Worm (Caenorhabditis elegans) whole organism, L4 larva: ENCODE results near the gene C15H9.4.

Source experiments
- F10B5.3 ChIP-seq: sonication (generic microtip); optimal IDR thresholded peaks from 2 replicates; lab custom pipeline; 2016; ENCODE audit warnings: mild to moderate bottlenecking, missing genetic modification characterization, missing compliant biosample characterization
- F26F4.8 ChIP-seq: fragments of 200-800 bp; sonication (Bioruptor generic); conservative IDR thresholded peaks from 2 replicates; pipeline ENCODE4 v1.3.6; 2022; ENCODE audit warnings: missing genetic modification characterization, missing compliant biosample characterization
- F44E2.7 ChIP-seq: fragments of 200-800 bp; sonication (Bioruptor generic); IDR thresholded peaks from 2 replicates; pipeline ENCODE4 v2.1.2; 2022; ENCODE audit warnings: missing genetic modification characterization, missing compliant biosample characterization
- Y105C5A.15 ChIP-seq: fragments of 200-800 bp; sonication (Bioruptor generic); IDR thresholded peaks from 2 replicates; pipeline ENCODE4 v1.3.6; 2022; ENCODE audit warnings: missing genetic modification characterization, missing compliant biosample characterization
- ZK546.5 ChIP-seq, 2 experiments: sonication (generic microtip); optimal IDR thresholded peaks; 2 replicates each; lab custom pipeline; 2017; ENCODE audit warnings: missing biosample characterization in 2 of 2, missing genetic modification characterization in 2 of 2
- ceh-32 ChIP-seq: sonication (generic microtip); optimal IDR thresholded peaks from 2 replicates; lab custom pipeline; 2016; ENCODE audit warnings: mild to moderate bottlenecking, missing genetic modification characterization, missing compliant biosample characterization; ENCODE audit not compliant: poor library complexity
- daf-12 ChIP-seq: fragments of 150-350 bp; optimal IDR thresholded peaks from 2 replicates; lab custom pipeline; 2014; ENCODE audit warnings: missing biosample characterization, missing genetic modification reagents, missing genetic modification characterization
- daf-8 ChIP-seq: fragments of 200-800 bp; sonication (Bioruptor generic); IDR thresholded peaks from 2 replicates; pipeline ENCODE4 v1.3.6; 2022; ENCODE audit warnings: missing genetic modification characterization, missing compliant biosample characterization
- dmd-6 ChIP-seq: fragments of 200-800 bp; sonication (Bioruptor generic); IDR thresholded peaks from 2 replicates; pipeline ENCODE4 v1.3.6; 2022; ENCODE audit warnings: missing genetic modification reagents, missing genetic modification characterization, missing compliant biosample characterization
- dmd-8 ChIP-seq: fragments of 200-800 bp; sonication (Bioruptor generic); IDR thresholded peaks from 2 replicates; pipeline ENCODE4 v1.3.6; 2022; ENCODE audit warnings: missing genetic modification characterization, missing compliant biosample characterization
- dmd-9 ChIP-seq: fragments of 200-800 bp; sonication (Bioruptor generic); IDR thresholded peaks from 2 replicates; pipeline ENCODE4 v1.3.6; 2022; ENCODE audit warnings: missing genetic modification reagents, missing genetic modification characterization, missing compliant biosample characterization
- dpl-1 ChIP-seq: fragments of 150-350 bp; optimal IDR thresholded peaks from 2 replicates; lab custom pipeline; 2014; ENCODE audit warnings: missing biosample characterization, missing genetic modification reagents, missing genetic modification characterization
- egl-27 ChIP-seq: sonication (generic microtip); optimal IDR thresholded peaks from 3 replicates; lab custom pipeline; 2017; ENCODE audit warnings: missing biosample characterization, missing genetic modification reagents, missing genetic modification characterization
- hlh-11 ChIP-seq: fragments of 200-800 bp; sonication (Bioruptor generic); optimal IDR thresholded peaks from 2 replicates; lab custom pipeline; 2018; ENCODE audit warnings: mild to moderate bottlenecking, missing genetic modification characterization, missing compliant biosample characterization
- hlh-30 ChIP-seq: sonication (generic microtip); optimal IDR thresholded peaks from 2 replicates; lab custom pipeline; 2017; ENCODE audit warnings: antibody characterized with exemption, mild to moderate bottlenecking, missing genetic modification characterization, missing compliant biosample characterization; ENCODE audit not compliant: insufficient read depth
- lim-7 ChIP-seq: fragments of 200-800 bp; sonication (Bioruptor generic); IDR thresholded peaks from 2 replicates; pipeline ENCODE4 v1.3.6; 2022; ENCODE audit warnings: missing genetic modification characterization, missing compliant biosample characterization
- lin-38 ChIP-seq: fragments of 200-800 bp; sonication (Bioruptor generic); IDR thresholded peaks from 2 replicates; pipeline ENCODE4 v1.3.6; 2022; ENCODE audit warnings: missing genetic modification reagents, missing genetic modification characterization, missing compliant biosample characterization
- lin-39 ChIP-seq: fragments of 150-350 bp; optimal IDR thresholded peaks from 2 replicates; lab custom pipeline; 2014; ENCODE audit warnings: missing biosample characterization, missing genetic modification reagents, missing genetic modification characterization
- madf-9 ChIP-seq: fragments of 200-800 bp; sonication (Bioruptor generic); conservative IDR thresholded peaks from 2 replicates; pipeline ENCODE4 v1.3.6; 2022; ENCODE audit warnings: missing genetic modification reagents, missing genetic modification characterization, missing compliant biosample characterization
- nhr-28 ChIP-seq: fragments of 150-350 bp; optimal IDR thresholded peaks from 2 replicates; lab custom pipeline; 2014; ENCODE audit warnings: missing biosample characterization, missing genetic modification characterization
- nhr-41 ChIP-seq: fragments of 200-800 bp; sonication (Bioruptor generic); IDR thresholded peaks from 2 replicates; pipeline ENCODE4 v1.3.6; 2022; ENCODE audit warnings: missing genetic modification reagents, missing genetic modification characterization, missing compliant biosample characterization
- nhr-77 ChIP-seq: fragments of 150-350 bp; optimal IDR thresholded peaks from 2 replicates; lab custom pipeline; 2014; ENCODE audit warnings: missing biosample characterization, missing genetic modification characterization
- pha-4 ChIP-seq, 2 experiments: fragments of 150-350 bp in 1 of 2; fragments of 200-800 bp in 1 of 2; sonication (Bioruptor generic) in 1 of 2; IDR thresholded peaks in 1 of 2; optimal IDR thresholded peaks in 1 of 2; 2 replicates each; pipeline versions ENCODE4 v1.3.6 to Lab custom; 2014 to 2022; ENCODE audit warnings: missing genetic modification characterization in 2 of 2, missing genetic modification reagents in 2 of 2, missing biosample characterization in 1 of 2, missing compliant biosample characterization in 1 of 2
- pqm-1 ChIP-seq: sonication (generic microtip); optimal IDR thresholded peaks from 2 replicates; lab custom pipeline; 2017; ENCODE audit warnings: missing biosample characterization, missing genetic modification characterization
- rbr-2 ChIP-seq: sonication (generic microtip); optimal IDR thresholded peaks from 2 replicates; lab custom pipeline; 2016; ENCODE audit warnings: missing genotype, missing genetic modification characterization, missing compliant biosample characterization
- sdz-12 ChIP-seq: fragments of 200-800 bp; sonication (Bioruptor generic); optimal IDR thresholded peaks from 2 replicates; lab custom pipeline; 2018; ENCODE audit warnings: mild to moderate bottlenecking, missing genetic modification characterization, missing compliant biosample characterization
- snpc-1.2 ChIP-seq: fragments of 200-800 bp; sonication (Bioruptor generic); IDR thresholded peaks from 2 replicates; pipeline ENCODE4 v1.3.6; 2022; ENCODE audit warnings: missing genetic modification reagents, missing genetic modification characterization, missing compliant biosample characterization
- snpc-4 ChIP-seq: fragments of 150-350 bp; optimal IDR thresholded peaks from 2 replicates; lab custom pipeline; 2014; ENCODE audit warnings: missing biosample characterization, missing genetic modification characterization
- spr-1 ChIP-seq: sonication (generic microtip); optimal IDR thresholded peaks from 2 replicates; lab custom pipeline; 2016; ENCODE audit warnings: mild to moderate bottlenecking, missing genetic modification characterization, missing compliant biosample characterization
- spr-3 ChIP-seq: fragments of 200-800 bp; sonication (Bioruptor generic); optimal IDR thresholded peaks from 2 replicates; lab custom pipeline; 2018; ENCODE audit warnings: mild to moderate bottlenecking, missing genetic modification characterization, missing compliant biosample characterization
- tra-1 ChIP-seq: fragments of 200-800 bp; sonication (Bioruptor generic); IDR thresholded peaks from 2 replicates; pipeline ENCODE4 v1.3.6; 2022; ENCODE audit warnings: missing genetic modification reagents, missing genetic modification characterization, missing compliant biosample characterization
- unc-62 ChIP-seq, 3 experiments: fragments of 150-350 bp in 1 of 3; sonication (generic microtip); optimal IDR thresholded peaks in 2 of 3; peaks in 1 of 3; 1 replicate in 1 of 3; 2 replicates in 2 of 3; lab custom pipeline; 2014 to 2017; ENCODE audit warnings: missing biosample characterization in 3 of 3, missing genetic modification characterization in 3 of 3, missing genetic modification reagents in 3 of 3, missing genotype in 1 of 3
- zfp-2 ChIP-seq: sonication (generic microtip); optimal IDR thresholded peaks from 2 replicates; lab custom pipeline; 2016; ENCODE audit warnings: mild to moderate bottlenecking, missing genetic modification characterization, missing compliant biosample characterization

Gene C15H9.4

ce11 chrX:6075209-6075608 lies 22.2 kb upstream of the C15H9.4 start, which contains the start of gene lgc-58:
lgc-58 (plus strand) TSS chrX:6075509.
- no peak for TF ChIP-seq F10B5.3 (tag; lab: Kevin White, UChicago)
- TF ChIP-seq zfp-2: no peak
- TF ChIP-seq dpl-1 (GFP tag; lab: Kevin White, UChicago): no peak
- no peak for TF ChIP-seq pha-4 (GFP tag; IDR thresholded peaks at IDR 0.05; lab: Robert Waterston, UW)
- TF ChIP-seq pha-4 (tag; optimal IDR thresholded peaks at IDR 0.05; lab: Kevin White, UChicago): no peak
- no peak for TF ChIP-seq lim-7 (GFP tag; lab: Robert Waterston, UW)
- TF ChIP-seq Y105C5A.15 (GFP tag; lab: Robert Waterston, UW): no peak
- no peak for TF ChIP-seq snpc-4
- no peak for TF ChIP-seq lin-38
- no peak for TF ChIP-seq ceh-32 (tag; lab: Kevin White, UChicago)
- no peak for TF ChIP-seq madf-9 (GFP tag; lab: Robert Waterston, UW)
- TF ChIP-seq rbr-2 (tag; lab: Kevin White, UChicago): no peak

- peak; percentile 48; the same call in 1 of the 2 replicates for TF ChIP-seq dmd-6
- TF ChIP-seq hlh-11: peak; percentile 3
- no peak for TF ChIP-seq spr-3
- no peak for TF ChIP-seq F44E2.7 (GFP tag; lab: Robert Waterston, UW)
- TF ChIP-seq dmd-9 (GFP tag; lab: Robert Waterston, UW): no peak
- peak; percentile 81 for TF ChIP-seq nhr-28 (tag; lab: Kevin White, UChicago)
- TF ChIP-seq unc-62 (GFP tag; optimal IDR thresholded peaks at IDR 0.05 in 1 of 2; lab: Kevin White, UChicago): no peak
- TF ChIP-seq unc-62 (tag; optimal IDR thresholded peaks at IDR 0.05; lab: Kevin White, UChicago): no peak
- 0 out of 2 replicates have a peak, but pooled peaks have one; percentile 30 for TF ChIP-seq tra-1 (GFP tag; lab: Robert Waterston, UW)
- peak; percentile 40 for TF ChIP-seq pqm-1 (tag; lab: Kevin White, UChicago)
- TF ChIP-seq nhr-77 (tag; lab: Kevin White, UChicago): peak; percentile 7
- TF ChIP-seq, all 104 proteins: peak for 6
Observed at ce11 chrX:6081793-6082192, 15.7 kb upstream of the C15H9.4 start.

- no peak for TF ChIP-seq spr-1 (tag; lab: Kevin White, UChicago)
- TF ChIP-seq lim-7 (GFP tag; lab: Robert Waterston, UW): no peak
- TF ChIP-seq, all 104 proteins: peak for 0
Observed at ce11 chrX:6082660-6083059, 14.8 kb upstream of the C15H9.4 start, which contains the start of gene C45B2.3. C45B2.3 (plus strand) TSS chrX:6082960.

ce11 chrX:6084439-6084838 lies 13.0 kb upstream of the C15H9.4 start, which contains the start of gene C45B2.2:
C45B2.2 (plus strand) TSS chrX:6084739.
- TF ChIP-seq hlh-30 (tag; lab: Kevin White, UChicago) (no peak), dmd-8 (no peak), unc-62 (GFP tag; optimal IDR thresholded peaks at IDR 0.05 in 1 of 2; lab: Kevin White, UChicago) (no peak), unc-62 (tag; optimal IDR thresholded peaks at IDR 0.05; lab: Kevin White, UChicago) (no peak), lin-39 (tag; lab: Kevin White, UChicago) (no peak), F26F4.8 (no peak), egl-27 (tag; lab: Kevin White, UChicago) (no peak), snpc-1.2 (no peak), nhr-28 (tag; lab: Kevin White, UChicago) (no peak), ceh-32 (tag; lab: Kevin White, UChicago) (no peak), daf-8 (GFP tag; lab: Robert Waterston, UW) (no peak), nhr-41 (no peak), daf-12 (tag; lab: Kevin White, UChicago) (no peak), ZK546.5 (tag; optimal IDR thresholded peaks at IDR 0.05; lab: Kevin White, UChicago) (no peak), sdz-12 (GFP tag; lab: Kevin White, UChicago) (no peak)
- TF ChIP-seq, all 104 proteins: peak for 0
